Worm (Caenorhabditis elegans) whole organism, L1 larva: Measurements from ENCODE around the gene T23B7.2.

Experiments
- ces-1 ChIP-seq: fragments of 150-350 bp; optimal IDR thresholded peaks from 2 replicates; lab custom pipeline; 2014; ENCODE audit warnings: missing biosample characterization, missing genetic modification reagents, missing genetic modification characterization
- lin-35 ChIP-seq, 2 experiments: fragments of 150-350 bp; optimal IDR thresholded peaks; 2 replicates each; lab custom pipeline; 2014; ENCODE audit warnings: missing biosample characterization in 2 of 2, missing genetic modification characterization in 2 of 2, missing genetic modification reagents in 2 of 2
- nhr-12 ChIP-seq: sonication (generic microtip); optimal IDR thresholded peaks from 2 replicates; lab custom pipeline; 2017; ENCODE audit warnings: missing biosample characterization, missing genetic modification characterization
- snu-23 ChIP-seq: sonication (generic microtip); optimal IDR thresholded peaks from 2 replicates; lab custom pipeline; 2016; ENCODE audit warnings: missing genetic modification characterization, missing compliant biosample characterization

ce11 chrII:4854761-4855160 is 12.7 kb upstream of the T23B7.2 start:
- no peak for TF ChIP-seq nhr-12 (tag; lab: Kevin White, UChicago)
- TF ChIP-seq snu-23 (GFP tag; lab: Kevin White, UChicago): no peak
- no peak for TF ChIP-seq ces-1 (GFP tag; lab: Kevin White, UChicago)
- TF ChIP-seq lin-35 (GFP tag; optimal IDR thresholded peaks at IDR 0.05; lab: Kevin White, UChicago): no peak
